Fruit fly (Drosophila melanogaster) whole organism, prepupa: ENCODE measurements around the gene hng2.

Source experiments
- CG11902 ChIP-seq: fragments of 200-800 bp; sonication (Bioruptor generic); optimal IDR thresholded peaks from 3 replicates; lab custom pipeline; 2016; ENCODE audit warnings: missing biosample characterization, missing genetic modification characterization
- CG16779 ChIP-seq: fragments of 200-800 bp; sonication (Bioruptor generic); optimal IDR thresholded peaks from 3 replicates; lab custom pipeline; 2017; ENCODE audit warnings: missing biosample characterization, mild to moderate bottlenecking, missing genetic modification characterization
- CG6854 ChIP-seq: fragments of 200-800 bp; sonication (Bioruptor generic); optimal IDR thresholded peaks from 2 replicates; lab custom pipeline; 2017; ENCODE audit warnings: missing biosample characterization, mild to moderate bottlenecking, missing genetic modification characterization
- CG7368 ChIP-seq: fragments of 200-800 bp; sonication (Bioruptor generic); optimal IDR thresholded peaks from 3 replicates; lab custom pipeline; 2016; ENCODE audit warnings: missing biosample characterization, missing genetic modification characterization
- CG9139 ChIP-seq: fragments of 200-800 bp; sonication (Bioruptor generic); optimal IDR thresholded peaks from 3 replicates; lab custom pipeline; 2017; ENCODE audit warnings: missing biosample characterization, mild to moderate bottlenecking, missing genetic modification characterization
- Gug ChIP-seq: fragments of 200-800 bp; sonication (Bioruptor generic); IDR thresholded peaks from 2 replicates; pipeline ENCODE4 v1.3.6; 2022; ENCODE audit warnings: missing biosample characterization, missing genetic modification characterization
- Hr38 ChIP-seq: sonication (Bioruptor generic); optimal IDR thresholded peaks from 2 replicates; lab custom pipeline; 2016; ENCODE audit warnings: missing biosample characterization, missing genetic modification characterization
- Hr4 ChIP-seq: fragments of 200-800 bp; sonication (Bioruptor generic); optimal IDR thresholded peaks from 3 replicates; lab custom pipeline; 2016; ENCODE audit warnings: missing biosample characterization, missing genetic modification characterization
- OdsH ChIP-seq: fragments of 200-800 bp; sonication (Bioruptor generic); optimal IDR thresholded peaks from 3 replicates; lab custom pipeline; 2016; ENCODE audit warnings: missing biosample characterization, missing genetic modification characterization
- achi ChIP-seq: fragments of 200-800 bp; sonication (Bioruptor generic); optimal IDR thresholded peaks from 3 replicates; lab custom pipeline; 2016; ENCODE audit warnings: missing biosample characterization, missing genetic modification characterization
- cyc ChIP-seq: fragments of 200-800 bp; sonication (Bioruptor generic); optimal IDR thresholded peaks from 3 replicates; lab custom pipeline; 2016; ENCODE audit warnings: missing biosample characterization, missing genetic modification characterization
- esn ChIP-seq: fragments of 200-800 bp; sonication (Bioruptor generic); optimal IDR thresholded peaks from 2 replicates; lab custom pipeline; 2016; ENCODE audit warnings: missing biosample characterization, mild to moderate bottlenecking, missing genetic modification characterization, moderate library complexity
- salr ChIP-seq, 2 experiments: fragments of 200-800 bp; sonication (Bioruptor generic); optimal IDR thresholded peaks; 3 replicates each; lab custom pipeline; 2016 to 2018; ENCODE audit warnings: missing biosample characterization in 2 of 2, missing genetic modification characterization in 2 of 2, mild to moderate bottlenecking in 1 of 2
- spab ChIP-seq: fragments of 200-800 bp; sonication (Bioruptor generic); optimal IDR thresholded peaks from 2 replicates; lab custom pipeline; 2017; ENCODE audit warnings: missing biosample characterization, mild to moderate bottlenecking, missing genetic modification characterization, missing genetic modification reagents

DNA sequence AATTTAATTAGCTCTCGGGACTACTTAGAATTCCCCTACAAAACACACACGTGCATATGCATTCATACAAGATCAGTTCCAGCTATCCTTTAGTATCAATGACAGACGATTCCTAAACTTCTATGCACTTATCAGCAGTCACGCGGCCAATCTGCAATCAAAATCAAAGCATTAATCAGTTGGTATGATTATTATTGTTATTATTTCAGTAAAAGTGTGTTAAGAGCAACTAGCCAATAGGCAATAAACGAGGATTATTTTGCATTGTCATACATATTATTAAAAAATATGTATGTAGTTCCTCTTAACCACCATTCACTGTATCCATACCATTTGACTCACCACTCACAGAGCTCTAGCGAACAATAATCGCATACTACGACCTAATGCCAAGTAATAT is 16.8 kb downstream of the hng2 start:
- no peak for TF ChIP-seq spab
- no peak for TF ChIP-seq achi (GFP tag; lab: Kevin White, UChicago)
- TF ChIP-seq OdsH (GFP tag; lab: Kevin White, UChicago), result no peak
- no peak for TF ChIP-seq esn
- TF ChIP-seq Gug (GFP tag; lab: Robert Waterston, UW), result no peak
- TF ChIP-seq CG6854, result no peak
- TF ChIP-seq CG7368 (GFP tag; lab: Kevin White, UChicago), result no peak
- no peak for TF ChIP-seq cyc (GFP tag; lab: Kevin White, UChicago)
- no peak for TF ChIP-seq Hr4 (GFP tag; lab: Kevin White, UChicago)
- TF ChIP-seq CG16779 (tag; lab: Kevin White, UChicago), result no peak
- no peak for TF ChIP-seq Hr38 (GFP tag; lab: Kevin White, UChicago)
- no peak for TF ChIP-seq CG9139 (GFP tag; lab: Kevin White, UChicago)
- no peak for TF ChIP-seq CG11902
- no peak for TF ChIP-seq salr (GFP tag; optimal IDR thresholded peaks at IDR 0.05; lab: Kevin White, UChicago)
